Fruit fly (Drosophila melanogaster) whole organism, embryonic: ENCODE data around the gene Bmcp.

Experiments
- Ada2b ChIP-seq: fragments of 200-800 bp; sonication (Bioruptor generic); IDR thresholded peaks from 2 replicates; pipeline ENCODE4 v1.3.6; 2022; ENCODE audit warnings: missing biosample characterization, missing genetic modification characterization
- B-H2 ChIP-seq: fragments of 200-800 bp; sonication (Bioruptor generic); optimal IDR thresholded peaks from 2 replicates; lab custom pipeline; 2018; ENCODE audit warnings: missing biosample characterization, mild to moderate bottlenecking, missing genetic modification characterization
- Bgb ChIP-seq: fragments of 200-800 bp; sonication (Bioruptor generic); IDR thresholded peaks from 2 replicates; pipeline ENCODE4 v1.3.6; 2022; ENCODE audit warnings: missing biosample characterization, missing genetic modification characterization; ENCODE audit not compliant: partially characterized antibody
- CG1024 ChIP-seq: fragments of 200-800 bp; sonication (Bioruptor generic); IDR thresholded peaks from 2 replicates; pipeline ENCODE4 v1.3.6; 2022; ENCODE audit warnings: missing biosample characterization, missing genetic modification characterization
- CG10462 ChIP-seq: fragments of 200-800 bp; sonication (Bioruptor generic); optimal IDR thresholded peaks from 2 replicates; lab custom pipeline; 2016; ENCODE audit warnings: missing biosample characterization, missing genetic modification characterization
- CG11093 ChIP-seq: fragments of 200-800 bp; sonication (Bioruptor generic); IDR thresholded peaks from 3 replicates; pipeline ENCODE4 v1.3.6; 2022; ENCODE audit warnings: missing biosample characterization, missing genetic modification characterization
- CG11398 ChIP-seq: fragments of 200-800 bp; sonication (Bioruptor generic); optimal IDR thresholded peaks from 2 replicates; lab custom pipeline; 2016; ENCODE audit warnings: missing biosample characterization, missing genetic modification characterization
- CG12769 ChIP-seq: fragments of 200-800 bp; sonication (Bioruptor generic); optimal IDR thresholded peaks from 2 replicates; lab custom pipeline; 2019; ENCODE audit warnings: missing biosample characterization, mild to moderate bottlenecking, missing genetic modification characterization, moderate library complexity
- CG15479 ChIP-seq: fragments of 200-800 bp; sonication (Bioruptor generic); optimal IDR thresholded peaks from 3 replicates; lab custom pipeline; 2019; ENCODE audit warnings: missing biosample characterization, mild to moderate bottlenecking, missing genetic modification characterization, moderate library complexity
- CG17328 ChIP-seq: fragments of 200-800 bp; sonication (Bioruptor generic); IDR thresholded peaks from 2 replicates; pipeline ENCODE4 v1.3.6; 2022; ENCODE audit warnings: missing biosample characterization, missing genetic modification characterization
- CG17359 ChIP-seq: fragments of 200-800 bp; sonication (Bioruptor generic); optimal IDR thresholded peaks from 3 replicates; lab custom pipeline; 2018; ENCODE audit warnings: missing biosample characterization, mild to moderate bottlenecking, missing genetic modification characterization, moderate library complexity
- CG17612 ChIP-seq: fragments of 200-800 bp; sonication (Bioruptor generic); IDR thresholded peaks from 2 replicates; pipeline ENCODE4 v1.3.6; 2022; ENCODE audit warnings: missing biosample characterization, missing genetic modification characterization
- CG17912 ChIP-seq: fragments of 200-800 bp; sonication (Bioruptor generic); optimal IDR thresholded peaks from 2 replicates; lab custom pipeline; 2018; ENCODE audit warnings: missing biosample characterization, mild to moderate bottlenecking, missing genetic modification characterization
- CG1792 ChIP-seq: fragments of 200-800 bp; sonication (Bioruptor generic); optimal IDR thresholded peaks from 2 replicates; lab custom pipeline; 2016; ENCODE audit warnings: missing biosample characterization, missing genetic modification characterization
- CG18599 ChIP-seq: fragments of 200-800 bp; sonication (Bioruptor generic); optimal IDR thresholded peaks from 3 replicates; lab custom pipeline; 2017; ENCODE audit warnings: missing biosample characterization, missing genetic modification characterization, mild to moderate bottlenecking, moderate library complexity, missing genetic modification reagents
- CG2678 ChIP-seq: fragments of 200-800 bp; sonication (Bioruptor generic); optimal IDR thresholded peaks from 3 replicates; lab custom pipeline; 2019; ENCODE audit warnings: missing biosample characterization, mild to moderate bottlenecking, missing genetic modification characterization, moderate library complexity
- CG3065 ChIP-seq: fragments of 200-800 bp; sonication (Bioruptor generic); optimal IDR thresholded peaks from 2 replicates; lab custom pipeline; 2016; ENCODE audit warnings: missing biosample characterization, missing genetic modification characterization
- CG34376 ChIP-seq: fragments of 200-800 bp; sonication (Bioruptor generic); optimal IDR thresholded peaks from 2 replicates; lab custom pipeline; 2018; ENCODE audit warnings: missing biosample characterization, mild to moderate bottlenecking, missing genetic modification characterization
- CG3838 ChIP-seq: fragments of 200-800 bp; sonication (Bioruptor generic); optimal IDR thresholded peaks from 3 replicates; lab custom pipeline; 2016; ENCODE audit warnings: missing biosample characterization, missing genetic modification characterization
- CG6683 ChIP-seq: fragments of 200-800 bp; sonication (Bioruptor generic); optimal IDR thresholded peaks from 2 replicates; lab custom pipeline; 2017; ENCODE audit warnings: missing biosample characterization, mild to moderate bottlenecking, missing genetic modification characterization, missing genetic modification reagents
- CG7271 ChIP-seq: fragments of 200-800 bp; sonication (Bioruptor generic); optimal IDR thresholded peaks from 2 replicates; lab custom pipeline; 2018; ENCODE audit warnings: missing biosample characterization, mild to moderate bottlenecking, missing genetic modification characterization, moderate library complexity
- CG7745 ChIP-seq: fragments of 200-800 bp; sonication (Bioruptor generic); optimal IDR thresholded peaks from 2 replicates; lab custom pipeline; 2018; ENCODE audit warnings: missing biosample characterization, mild to moderate bottlenecking, missing genetic modification characterization, moderate library complexity
- CG7963 ChIP-seq: fragments of 200-800 bp; sonication (Bioruptor generic); IDR thresholded peaks from 3 replicates; pipeline ENCODE4 v1.3.6; 2022; ENCODE audit warnings: missing biosample characterization, missing genetic modification characterization; ENCODE audit not compliant: partially characterized antibody
- CkIIα-i1 ChIP-seq: fragments of 200-800 bp; sonication (Bioruptor generic); IDR thresholded peaks from 2 replicates; pipeline ENCODE4 v1.3.6; 2022; ENCODE audit warnings: missing biosample characterization, missing genetic modification characterization
- Hr39 ChIP-seq: fragments of >200 bp; optimal IDR thresholded peaks from 2 replicates; lab custom pipeline; 2017
- Jarid2 ChIP-seq: fragments of 200-800 bp; sonication (Bioruptor generic); optimal IDR thresholded peaks from 3 replicates; lab custom pipeline; 2017; ENCODE audit warnings: mild to moderate bottlenecking, missing biosample characterization, missing genetic modification reagents, missing genetic modification characterization
- Nf-YA ChIP-seq: fragments of 200-800 bp; sonication (Bioruptor generic); IDR thresholded peaks from 2 replicates; pipeline ENCODE4 v1.3.6; 2022; ENCODE audit warnings: missing biosample characterization, missing genetic modification characterization
- Rfx ChIP-seq: fragments of 200-800 bp; sonication (Bioruptor generic); IDR thresholded peaks from 2 replicates; pipeline ENCODE4 v1.3.6; 2022; ENCODE audit warnings: missing biosample characterization, missing genetic modification characterization
- Six4 ChIP-seq: fragments of 200-800 bp; sonication (Bioruptor generic); optimal IDR thresholded peaks from 2 replicates; lab custom pipeline; 2016; ENCODE audit warnings: missing biosample characterization, missing genetic modification characterization
- Xrp1 ChIP-seq: fragments of 200-800 bp; sonication (Bioruptor generic); IDR thresholded peaks from 2 replicates; pipeline ENCODE4 v1.3.6; 2022; ENCODE audit warnings: missing biosample characterization, missing genetic modification characterization
- ac ChIP-seq: fragments of 200-800 bp; sonication (Bioruptor generic); optimal IDR thresholded peaks from 3 replicates; lab custom pipeline; 2017; ENCODE audit warnings: missing biosample characterization, mild to moderate bottlenecking, missing genetic modification characterization
- amos ChIP-seq: fragments of 200-800 bp; sonication (Bioruptor generic); IDR thresholded peaks from 2 replicates; pipeline ENCODE4 v1.3.6; 2022; ENCODE audit warnings: missing biosample characterization, missing genetic modification characterization; ENCODE audit not compliant: partially characterized antibody
- ase ChIP-seq: fragments of 200-800 bp; sonication (Bioruptor generic); IDR thresholded peaks from 3 replicates; pipeline ENCODE4 v1.3.6; 2022; ENCODE audit warnings: missing biosample characterization, missing genetic modification characterization
- bbx ChIP-seq: fragments of 200-800 bp; sonication (Bioruptor generic); IDR thresholded peaks from 2 replicates; pipeline ENCODE4 v1.3.6; 2022; ENCODE audit warnings: missing biosample characterization, missing genetic modification characterization; ENCODE audit not compliant: partially characterized antibody
- cato ChIP-seq: fragments of 200-800 bp; sonication (Bioruptor generic); optimal IDR thresholded peaks from 2 replicates; lab custom pipeline; 2016; ENCODE audit warnings: missing biosample characterization, missing genetic modification characterization, borderline replicate concordance
- croc ChIP-seq: fragments of 200-800 bp; sonication (Bioruptor generic); conservative IDR thresholded peaks from 3 replicates; pipeline ENCODE4 v1.3.6; 2022; ENCODE audit warnings: missing biosample characterization, missing genetic modification characterization
- cwo ChIP-seq: fragments of 200-800 bp; sonication (Bioruptor generic); optimal IDR thresholded peaks from 3 replicates; lab custom pipeline; 2017; ENCODE audit warnings: missing biosample characterization, missing genetic modification characterization, mild to moderate bottlenecking, moderate library complexity, missing genetic modification reagents
- dimm ChIP-seq: fragments of 200-800 bp; sonication (Bioruptor generic); IDR thresholded peaks from 2 replicates; pipeline ENCODE4 v1.3.6; 2022; ENCODE audit warnings: missing biosample characterization, missing genetic modification characterization
- eve ChIP-seq, 2 experiments: fragments of >200 bp; optimal IDR thresholded peaks; 2 replicates each; lab custom pipeline; 2017; ENCODE audit warnings: missing biosample characterization in 2 of 2, missing genetic modification characterization in 2 of 2
- grn ChIP-seq: fragments of 200-800 bp; sonication (Bioruptor generic); optimal IDR thresholded peaks from 3 replicates; lab custom pipeline; 2017; ENCODE audit warnings: missing biosample characterization, missing genetic modification characterization
- gsb-n ChIP-seq: fragments of 200-800 bp; sonication (Bioruptor generic); optimal IDR thresholded peaks from 3 replicates; lab custom pipeline; 2018; ENCODE audit warnings: missing biosample characterization, mild to moderate bottlenecking, missing genetic modification characterization
- jing ChIP-seq: fragments of 200-800 bp; sonication (Bioruptor generic); optimal IDR thresholded peaks from 2 replicates; lab custom pipeline; 2018; ENCODE audit warnings: missing biosample characterization, mild to moderate bottlenecking, missing genetic modification characterization
- lilli ChIP-seq: fragments of 200-800 bp; sonication (Bioruptor generic); optimal IDR thresholded peaks from 3 replicates; lab custom pipeline; 2016; ENCODE audit warnings: missing biosample characterization, missing genetic modification characterization
- otp ChIP-seq: fragments of 200-800 bp; sonication (Bioruptor generic); IDR thresholded peaks from 3 replicates; pipeline ENCODE4, ENCODE4 v1.3.6; 2022; ENCODE audit warnings: missing biosample characterization, missing genetic modification characterization
- peb ChIP-seq: fragments of 200-800 bp; sonication (Bioruptor generic); IDR thresholded peaks from 2 replicates; pipeline ENCODE4 v1.3.6; 2022; ENCODE audit warnings: missing biosample characterization, missing genetic modification characterization
- sc ChIP-seq, 3 experiments: fragments of >200 bp in 2 of 3; fragments of 200-800 bp in 1 of 3; sonication (Bioruptor generic) in 1 of 3; optimal IDR thresholded peaks; 2 replicates in 2 of 3; 3 replicates in 1 of 3; lab custom pipeline; 2017; ENCODE audit warnings: mild to moderate bottlenecking in 1 of 3, missing biosample characterization in 1 of 3, missing genetic modification characterization in 1 of 3, missing genetic modification reagents in 1 of 3
- so ChIP-seq: fragments of 200-800 bp; sonication (Bioruptor generic); IDR thresholded peaks from 3 replicates; pipeline ENCODE4 v1.3.6; 2022; ENCODE audit warnings: missing biosample characterization, missing genetic modification characterization
- trem ChIP-seq: fragments of 200-800 bp; optimal IDR thresholded peaks from 3 replicates; lab custom pipeline; 2019; ENCODE audit warnings: missing biosample characterization, mild to moderate bottlenecking, missing genetic modification characterization, moderate library complexity
- zfh2 ChIP-seq: fragments of 200-800 bp; sonication (Bioruptor generic); optimal IDR thresholded peaks from 2 replicates; lab custom pipeline; 2016; ENCODE audit warnings: missing biosample characterization, missing genetic modification characterization

Gene Bmcp

dm6 chr3L:11707978-11708632 lies 12.6 kb upstream of the Bmcp start, which contains the start of gene CG11658 (continued):
- TF ChIP-seq otp (GFP tag; lab: Robert Waterston, UW) (no peak; the same call in 2 of the 3 replicates), ase (GFP tag; lab: Robert Waterston, UW) (0 out of 3 replicates have a peak, but pooled peaks have one; percentile 5), peb (GFP tag; lab: Robert Waterston, UW) (no peak), CG6683 (no peak), CG17912 (GFP tag; lab: Kevin White, UChicago) (no peak), cwo (GFP tag; lab: Kevin White, UChicago) (peak; percentile 12), ac (GFP tag; lab: Kevin White, UChicago) (no peak), bbx (GFP tag; lab: Robert Waterston, UW) (peak; percentile 43; the same call in 1 of the 2 replicates), Xrp1 (GFP tag; lab: Robert Waterston, UW) (no peak), Bgb (peak; percentile 26), CG7963 (GFP tag; lab: Robert Waterston, UW) (no peak), CG15479 (GFP tag; lab: Kevin White, UChicago) (no peak), CG17328 (GFP tag; lab: Robert Waterston, UW) (peak; percentile 4; the same call in 1 of the 2 replicates), CG18599 (peak; percentile 23), CG1792 (GFP tag; lab: Kevin White, UChicago) (no peak), CG1024 (peak; percentile 7; the same call in 1 of the 2 replicates), CkIIα-i1 (GFP tag; lab: Robert Waterston, UW) (no peak), jing (no peak), dimm (GFP tag; lab: Robert Waterston, UW) (no peak), grn (GFP tag; lab: Kevin White, UChicago) (no peak), eve (GFP tag; optimal IDR thresholded peaks at IDR 0.05; lab: Kevin White, UChicago) (no peak), CG17612 (no peak), CG3838 (GFP tag; lab: Kevin White, UChicago) (no peak), Hr39 (no peak), CG11398 (GFP tag; lab: Kevin White, UChicago) (peak; percentile 22), CG2678 (tag; lab: Kevin White, UChicago) (no peak), cato (GFP tag; lab: Kevin White, UChicago) (no peak), Nf-YA (GFP tag; lab: Robert Waterston, UW) (no peak; the same call in 1 of the 2 replicates), Jarid2 (peak; percentile 82), CG3065 (GFP tag; lab: Kevin White, UChicago) (no peak), B-H2 (no peak), gsb-n (tag; lab: Kevin White, UChicago) (no peak), CG7271 (no peak), amos (GFP tag; lab: Robert Waterston, UW) (peak; percentile 15; the same call in 1 of the 2 replicates), CG17359 (tag; lab: Kevin White, UChicago) (peak; percentile 3), CG12769 (tag; lab: Kevin White, UChicago) (peak; percentile 80), CG10462 (GFP tag; lab: Kevin White, UChicago) (no peak), CG7745 (no peak), trem (tag; lab: Kevin White, UChicago) (no peak), zfh2 (GFP tag; lab: Kevin White, UChicago) (no peak), CG34376 (GFP tag; lab: Kevin White, UChicago) (peak; percentile 68), lilli (GFP tag; lab: Kevin White, UChicago) (peak; percentile 0), Six4 (no peak), Ada2b (GFP tag; lab: Robert Waterston, UW) (no peak), CG11093 (GFP tag; lab: Robert Waterston, UW) (no peak), croc (no peak), so (GFP tag; lab: Robert Waterston, UW) (0 out of 3 replicates have a peak, but pooled peaks have one; percentile 14), Rfx (GFP tag; lab: Robert Waterston, UW) (peak; percentile 4), sc (optimal IDR thresholded peaks at IDR 0.05; lab: Kevin White, UChicago) (no peak), sc (GFP tag; optimal IDR thresholded peaks at IDR 0.05; lab: Kevin White, UChicago) (no peak)
